Fruit fly (Drosophila melanogaster) whole organism, prepupa: Measurements from ENCODE around the gene Cen.

ENCODE experiments used
- Blimp-1 ChIP-seq: fragments of 200-800 bp; sonication (Bioruptor generic); optimal IDR thresholded peaks from 3 replicates; lab custom pipeline; 2017; ENCODE audit warnings: missing biosample characterization, missing genetic modification characterization, mild to moderate bottlenecking, moderate library complexity, missing genetic modification reagents
- CG10631 ChIP-seq: fragments of 200-800 bp; sonication (Bioruptor generic); optimal IDR thresholded peaks from 2 replicates; lab custom pipeline; 2016; ENCODE audit warnings: missing biosample characterization, missing genetic modification characterization
- CG11762 ChIP-seq: fragments of 200-800 bp; sonication (Bioruptor generic); optimal IDR thresholded peaks from 3 replicates; lab custom pipeline; 2016; ENCODE audit warnings: missing biosample characterization, missing genetic modification characterization; ENCODE audit not compliant: insufficient read depth
- CG11902 ChIP-seq: fragments of 200-800 bp; sonication (Bioruptor generic); optimal IDR thresholded peaks from 3 replicates; lab custom pipeline; 2016; ENCODE audit warnings: missing biosample characterization, missing genetic modification characterization
- CG15336 ChIP-seq: fragments of 200-800 bp; sonication (Bioruptor generic); IDR thresholded peaks from 2 replicates; pipeline ENCODE4 v1.3.6; 2022; ENCODE audit warnings: missing biosample characterization, missing genetic modification characterization
- CG1621 ChIP-seq: fragments of 200-800 bp; sonication (Bioruptor generic); optimal IDR thresholded peaks from 3 replicates; lab custom pipeline; 2018; ENCODE audit warnings: missing biosample characterization, mild to moderate bottlenecking, missing genetic modification characterization
- CG16779 ChIP-seq: fragments of 200-800 bp; sonication (Bioruptor generic); optimal IDR thresholded peaks from 3 replicates; lab custom pipeline; 2017; ENCODE audit warnings: missing biosample characterization, mild to moderate bottlenecking, missing genetic modification characterization
- CG31627 ChIP-seq: fragments of 200-800 bp; sonication (Bioruptor generic); optimal IDR thresholded peaks from 3 replicates; lab custom pipeline; 2016; ENCODE audit warnings: missing biosample characterization, missing genetic modification characterization
- CG32006 ChIP-seq: fragments of 200-800 bp; sonication (Bioruptor generic); optimal IDR thresholded peaks from 3 replicates; lab custom pipeline; 2017; ENCODE audit warnings: missing biosample characterization, mild to moderate bottlenecking, missing genetic modification characterization
- CG3919 ChIP-seq: fragments of 200-800 bp; sonication (Bioruptor generic); optimal IDR thresholded peaks from 3 replicates; lab custom pipeline; 2016; ENCODE audit warnings: missing biosample characterization, missing genetic modification characterization
- CG4318 ChIP-seq: fragments of 200-800 bp; sonication (Bioruptor generic); optimal IDR thresholded peaks from 3 replicates; lab custom pipeline; 2017; ENCODE audit warnings: missing biosample characterization, mild to moderate bottlenecking, missing genetic modification characterization
- CG6163 ChIP-seq: fragments of 200-800 bp; sonication (Bioruptor generic); IDR thresholded peaks from 3 replicates; pipeline ENCODE4 v1.3.6; 2022; ENCODE audit warnings: missing biosample characterization, missing genetic modification characterization
- CG7368 ChIP-seq: fragments of 200-800 bp; sonication (Bioruptor generic); optimal IDR thresholded peaks from 3 replicates; lab custom pipeline; 2016; ENCODE audit warnings: missing biosample characterization, missing genetic modification characterization
- CG8319 ChIP-seq: fragments of 200-800 bp; sonication (Bioruptor generic); optimal IDR thresholded peaks from 3 replicates; lab custom pipeline; 2016; ENCODE audit warnings: missing biosample characterization, missing genetic modification characterization
- CG9139 ChIP-seq: fragments of 200-800 bp; sonication (Bioruptor generic); optimal IDR thresholded peaks from 3 replicates; lab custom pipeline; 2017; ENCODE audit warnings: missing biosample characterization, mild to moderate bottlenecking, missing genetic modification characterization
- Eip78C ChIP-seq: fragments of 200-800 bp; sonication (Bioruptor generic); peaks from one replicate; lab custom pipeline; 2016; ENCODE audit warnings: missing biosample characterization, missing genetic modification characterization
- Ets21C ChIP-seq: fragments of 200-800 bp; sonication (Bioruptor generic); optimal IDR thresholded peaks from 3 replicates; lab custom pipeline; 2016; ENCODE audit warnings: missing biosample characterization, missing genetic modification characterization
- Ets96B ChIP-seq: fragments of 200-800 bp; optimal IDR thresholded peaks from 2 replicates; lab custom pipeline; 2019; ENCODE audit warnings: missing biosample characterization, mild to moderate bottlenecking, missing genetic modification characterization, moderate library complexity
- Gug ChIP-seq: fragments of 200-800 bp; sonication (Bioruptor generic); IDR thresholded peaks from 2 replicates; pipeline ENCODE4 v1.3.6; 2022; ENCODE audit warnings: missing biosample characterization, missing genetic modification characterization
- Hr39 ChIP-seq: fragments of 200-800 bp; sonication (Bioruptor generic); optimal IDR thresholded peaks from 2 replicates; lab custom pipeline; 2016; ENCODE audit warnings: missing biosample characterization, missing genetic modification characterization
- Lpt ChIP-seq: fragments of 200-800 bp; sonication (Bioruptor generic); optimal IDR thresholded peaks from 3 replicates; lab custom pipeline; 2016; ENCODE audit warnings: missing biosample characterization, missing genetic modification characterization
- Smox ChIP-seq: fragments of 200-800 bp; sonication (Bioruptor generic); optimal IDR thresholded peaks from 3 replicates; lab custom pipeline; 2016; ENCODE audit warnings: missing biosample characterization, missing genetic modification characterization
- Sox102F ChIP-seq: fragments of 200-800 bp; sonication (Bioruptor generic); optimal IDR thresholded peaks from 2 replicates; lab custom pipeline; 2016; ENCODE audit warnings: missing biosample characterization, mild to moderate bottlenecking, missing genetic modification characterization
- achi ChIP-seq: fragments of 200-800 bp; sonication (Bioruptor generic); optimal IDR thresholded peaks from 3 replicates; lab custom pipeline; 2016; ENCODE audit warnings: missing biosample characterization, missing genetic modification characterization
- acj6 ChIP-seq: fragments of 200-800 bp; sonication (Bioruptor generic); optimal IDR thresholded peaks from 3 replicates; lab custom pipeline; 2016; ENCODE audit warnings: missing biosample characterization, missing genetic modification characterization
- cyc ChIP-seq: fragments of 200-800 bp; sonication (Bioruptor generic); optimal IDR thresholded peaks from 3 replicates; lab custom pipeline; 2016; ENCODE audit warnings: missing biosample characterization, missing genetic modification characterization
- dac ChIP-seq: fragments of 200-800 bp; sonication (Bioruptor generic); optimal IDR thresholded peaks from 2 replicates; lab custom pipeline; 2017; ENCODE audit warnings: missing biosample characterization, mild to moderate bottlenecking, missing genetic modification characterization
- eg ChIP-seq: fragments of 200-800 bp; sonication (Bioruptor generic); IDR thresholded peaks from 3 replicates; pipeline ENCODE4 v1.3.6; 2022; ENCODE audit warnings: missing biosample characterization, missing genetic modification characterization
- esn ChIP-seq: fragments of 200-800 bp; sonication (Bioruptor generic); optimal IDR thresholded peaks from 2 replicates; lab custom pipeline; 2016; ENCODE audit warnings: missing biosample characterization, mild to moderate bottlenecking, missing genetic modification characterization, moderate library complexity
- fkh ChIP-seq: fragments of 200-800 bp; sonication (Bioruptor generic); optimal IDR thresholded peaks from 3 replicates; lab custom pipeline; 2017; ENCODE audit warnings: missing biosample characterization, mild to moderate bottlenecking, missing genetic modification characterization, moderate library complexity
- net ChIP-seq: fragments of 200-800 bp; sonication (Bioruptor generic); optimal IDR thresholded peaks from 3 replicates; lab custom pipeline; 2016; ENCODE audit warnings: missing biosample characterization, missing genetic modification characterization
- pdm3 ChIP-seq: fragments of 200-800 bp; sonication (Bioruptor generic); optimal IDR thresholded peaks from 3 replicates; lab custom pipeline; 2016; ENCODE audit warnings: missing biosample characterization, missing genetic modification characterization
- salr ChIP-seq, 2 experiments: fragments of 200-800 bp; sonication (Bioruptor generic); optimal IDR thresholded peaks; 3 replicates each; lab custom pipeline; 2016 to 2018; ENCODE audit warnings: missing biosample characterization in 2 of 2, missing genetic modification characterization in 2 of 2, mild to moderate bottlenecking in 1 of 2
- svp ChIP-seq: fragments of 200-800 bp; sonication (Bioruptor generic); peaks from one replicate; lab custom pipeline; 2016; ENCODE audit warnings: missing biosample characterization, missing genetic modification characterization
- topi ChIP-seq: fragments of 200-800 bp; sonication (Bioruptor generic); optimal IDR thresholded peaks from 3 replicates; lab custom pipeline; 2016; ENCODE audit warnings: missing biosample characterization, missing genetic modification characterization
- vri ChIP-seq: fragments of 200-800 bp; sonication (Bioruptor generic); optimal IDR thresholded peaks from 3 replicates; lab custom pipeline; 2016; ENCODE audit warnings: missing biosample characterization, mild to moderate bottlenecking, missing genetic modification characterization

Cen gene

DNA sequence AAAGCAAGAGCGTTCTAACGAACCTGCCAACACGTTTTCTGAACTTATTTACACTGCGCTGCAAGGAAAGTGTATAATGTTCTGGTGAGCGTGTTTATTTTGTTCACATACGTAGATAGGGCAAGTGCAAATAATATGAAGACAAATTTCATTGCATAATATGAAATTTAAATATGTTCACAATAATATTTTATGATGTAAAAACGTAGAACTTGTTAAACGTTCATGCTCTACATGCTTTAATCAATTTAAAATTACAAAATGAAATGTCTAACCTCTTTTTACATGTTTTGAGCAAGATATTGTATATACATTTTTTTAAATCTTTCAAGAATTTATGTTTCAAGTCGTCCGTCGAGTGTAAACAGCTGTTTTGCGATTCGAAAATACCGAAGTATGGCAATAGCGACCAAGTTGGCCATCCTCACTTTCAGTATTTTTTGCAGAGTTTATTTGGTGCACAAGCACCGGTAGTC, 36.2 kb downstream of the Cen start, which contains the start of the genes phr6-4 and CG2608 (continued):
- TF ChIP-seq acj6 (peak; percentile 95), CG10631 (GFP tag; lab: Kevin White, UChicago) (peak; percentile 95), CG7368 (GFP tag; lab: Kevin White, UChicago) (peak; percentile 88), esn (GFP tag; lab: Kevin White, UChicago) (peak; percentile 96), Hr39 (peak; percentile 93), vri (GFP tag; lab: Kevin White, UChicago) (peak; percentile 87), Ets96B (tag; lab: Kevin White, UChicago) (peak; percentile 93), salr (GFP tag; optimal IDR thresholded peaks at IDR 0.05; lab: Kevin White, UChicago) (peak; percentile 81 to 95)

DNA sequence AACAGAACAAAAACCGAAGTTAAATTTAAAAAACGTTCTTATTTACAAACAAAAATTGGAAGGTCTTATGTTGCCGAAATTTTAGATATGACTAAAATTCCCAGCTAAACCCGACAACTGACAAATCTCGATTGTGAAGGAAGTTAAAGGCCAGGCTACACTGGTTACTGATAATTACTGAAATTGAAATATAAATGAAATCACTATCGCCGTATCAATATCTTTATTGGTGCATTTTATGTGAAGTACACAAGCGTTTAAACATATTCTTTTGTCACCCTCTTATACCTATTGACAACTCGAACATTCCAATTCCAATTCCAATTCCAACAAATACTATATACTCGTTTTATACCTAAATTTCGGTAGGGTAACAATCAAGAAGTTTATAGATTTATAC, 38.5 kb downstream of the Cen start, which contains the start of gene CG17470:
TSS of gene CG17470 (minus strand) at position 101 of the 400 bp plus-strand sequence.
- TF ChIP-seq cyc (GFP tag; lab: Kevin White, UChicago) = no peak
- no peak for TF ChIP-seq Gug
- TF ChIP-seq pdm3 (GFP tag; lab: Kevin White, UChicago) = no peak
- TF ChIP-seq acj6 = no peak
- TF ChIP-seq CG31627 (GFP tag; lab: Kevin White, UChicago) = no peak

DNA sequence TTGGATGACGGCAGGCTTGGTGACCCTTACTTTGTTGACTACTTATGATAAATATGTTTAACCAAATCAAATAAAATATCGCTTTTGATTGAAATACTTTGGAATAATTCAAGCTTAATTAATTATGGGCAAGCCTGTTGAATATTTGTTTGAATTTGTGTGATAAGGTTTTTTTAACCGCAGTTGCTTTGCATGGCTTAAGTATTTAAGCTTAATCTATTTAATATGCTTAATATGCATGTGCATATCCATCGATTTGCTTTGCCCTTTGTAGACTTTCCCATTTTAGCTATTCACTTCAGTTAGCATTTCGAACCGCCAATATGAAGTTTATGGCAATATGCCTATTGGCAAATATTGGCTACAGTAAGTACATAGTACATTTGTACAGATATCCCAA, 41.0 kb downstream of the Cen start, which contains the start of gene Sfp38D:
TSS of gene Sfp38D (plus strand) at position 301 of the 400 bp plus-strand sequence.
- TF ChIP-seq CG8319 (GFP tag; lab: Kevin White, UChicago) = no peak
- no peak for TF ChIP-seq Blimp-1

DNA sequence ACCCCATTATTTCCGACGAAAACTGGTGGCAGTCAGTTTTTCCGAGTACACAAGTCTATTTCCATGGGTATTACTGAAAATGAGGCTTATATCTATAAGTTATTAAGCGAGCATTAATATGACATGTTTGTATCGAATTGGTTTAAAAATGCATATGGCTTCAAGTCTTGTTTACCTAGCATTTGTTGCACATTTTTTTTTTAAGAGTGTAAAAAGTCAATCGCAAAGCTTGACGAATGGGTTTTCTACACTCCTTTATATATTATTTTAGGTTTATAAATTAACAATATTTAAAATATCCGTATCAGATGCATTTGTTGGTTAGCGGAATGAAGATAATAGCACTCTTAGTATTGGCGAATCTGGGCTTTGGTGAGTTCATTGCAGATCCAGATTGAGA, 41.8 kb downstream of the Cen start, which contains the start of gene CG31680:
TSS of gene CG31680 (plus strand) at position 301 of the 400 bp plus-strand sequence.
- TF ChIP-seq Smox (GFP tag; lab: Kevin White, UChicago) (no peak), net (GFP tag; lab: Kevin White, UChicago) (no peak), achi (GFP tag; lab: Kevin White, UChicago) (no peak), CG11762 (GFP tag; lab: Kevin White, UChicago) (no peak)

DNA sequence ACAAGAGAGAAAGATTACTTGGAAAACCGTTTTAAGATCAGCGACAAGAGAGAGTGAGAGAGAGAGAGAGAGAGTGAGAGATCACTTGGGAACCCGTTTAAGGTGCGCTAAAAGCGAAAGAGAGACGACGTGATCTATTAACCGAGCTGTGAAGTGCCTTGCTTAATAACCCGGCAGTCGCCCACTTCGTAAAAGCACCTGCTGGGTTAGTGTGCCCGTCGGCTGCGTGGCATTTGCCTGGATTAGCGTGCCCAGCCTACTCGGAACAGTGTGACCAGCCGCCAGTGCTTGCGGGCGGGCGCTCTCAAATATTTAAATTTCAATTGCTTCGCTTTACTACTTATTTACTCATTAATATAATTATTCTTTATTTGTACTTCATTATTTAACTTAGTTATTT, 43.2 kb downstream of the Cen start:
- TF ChIP-seq topi (GFP tag; lab: Kevin White, UChicago) = no peak
- no peak for TF ChIP-seq dac (GFP tag; lab: Kevin White, UChicago)
- TF ChIP-seq CG16779 (tag; lab: Kevin White, UChicago) = no peak
- no peak for TF ChIP-seq Smox (GFP tag; lab: Kevin White, UChicago)
- TF ChIP-seq CG4318 (GFP tag; lab: Kevin White, UChicago) = no peak
- peak; percentile 71 for TF ChIP-seq Eip78C (GFP tag; lab: Kevin White, UChicago)
- peak; percentile 12 for TF ChIP-seq CG3919 (GFP tag; lab: Kevin White, UChicago)
- no peak for TF ChIP-seq CG32006 (GFP tag; lab: Kevin White, UChicago)
- TF ChIP-seq Lpt = no peak
- no peak for TF ChIP-seq CG11902 (GFP tag; lab: Kevin White, UChicago)
- no peak for TF ChIP-seq CG31627 (GFP tag; lab: Kevin White, UChicago)
- TF ChIP-seq Sox102F (GFP tag; lab: Kevin White, UChicago) = no peak
- no peak for TF ChIP-seq eg (GFP tag; lab: Robert Waterston, UW)
- no peak for TF ChIP-seq CG15336
- TF ChIP-seq fkh (GFP tag; lab: Kevin White, UChicago) = no peak
- no peak for TF ChIP-seq CG9139 (GFP tag; lab: Kevin White, UChicago)
- peak; percentile 54 for TF ChIP-seq svp (GFP tag; lab: Kevin White, UChicago)
- no peak for TF ChIP-seq Ets21C (GFP tag; lab: Kevin White, UChicago)
- TF ChIP-seq CG6163 (GFP tag; lab: Robert Waterston, UW) = peak; percentile 15; the same call in 1 of the 3 replicates
- peak; percentile 58 for TF ChIP-seq CG1621 (tag; lab: Kevin White, UChicago)
